Worm (Caenorhabditis elegans) whole organism, L4 larva: ENCODE results near the gene lin-12.

Experiments
- F49E8.2 ChIP-seq: sonication (generic microtip); optimal IDR thresholded peaks from 2 replicates; lab custom pipeline; 2016; ENCODE audit warnings: missing compliant biosample characterization, mild to moderate bottlenecking, missing genetic modification characterization, borderline replicate concordance
- madf-9 ChIP-seq: fragments of 200-800 bp; sonication (Bioruptor generic); conservative IDR thresholded peaks from 2 replicates; pipeline ENCODE4 v1.3.6; 2022; ENCODE audit warnings: missing genetic modification reagents, missing genetic modification characterization, missing compliant biosample characterization

DNA sequence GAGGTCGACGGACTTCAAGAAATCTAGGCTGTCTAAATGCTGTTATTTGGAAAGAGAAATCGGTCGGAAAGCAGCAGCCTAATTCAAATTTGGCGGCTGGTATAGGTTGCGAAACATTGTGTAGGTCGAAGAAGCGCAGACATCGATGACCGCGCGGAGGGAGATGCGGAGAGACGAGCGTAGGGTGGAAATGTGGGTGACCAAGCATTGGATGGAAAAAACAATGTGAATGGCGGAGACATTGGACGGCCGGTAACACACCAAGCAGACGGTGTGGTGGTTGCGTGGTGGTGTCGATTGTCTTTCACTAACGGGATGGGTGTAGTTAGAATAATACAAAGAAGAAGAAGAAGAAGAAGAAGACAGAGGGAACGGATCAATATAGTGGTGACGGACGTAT lies 41.2 kb upstream of the lin-12 start:
- TF ChIP-seq madf-9 (GFP tag; lab: Robert Waterston, UW) (no peak), F49E8.2 (tag; lab: Kevin White, UChicago) (no peak)
